Fruit fly (Drosophila melanogaster) whole organism, embryonic: ENCODE measurements around the gene Shaw.

Experiments used
- Ada2b ChIP-seq: fragments of 200-800 bp; sonication (Bioruptor generic); IDR thresholded peaks from 2 replicates; pipeline ENCODE4 v1.3.6; 2022; ENCODE audit warnings: missing biosample characterization, missing genetic modification characterization
- Adf1 ChIP-seq: fragments of 200-800 bp; sonication (Bioruptor generic); IDR thresholded peaks from 2 replicates; pipeline ENCODE4 v1.3.6; 2022; ENCODE audit warnings: missing biosample characterization, missing genetic modification characterization
- CG14667 ChIP-seq: fragments of 200-800 bp; sonication (Bioruptor generic); IDR thresholded peaks from 2 replicates; pipeline ENCODE4 v1.3.6; 2022; ENCODE audit warnings: missing biosample characterization, missing genetic modification characterization
- Fer2 ChIP-seq: fragments of 200-800 bp; sonication (Bioruptor generic); optimal IDR thresholded peaks from 2 replicates; lab custom pipeline; 2018; ENCODE audit warnings: missing biosample characterization, mild to moderate bottlenecking, missing genetic modification characterization, moderate library complexity
- Nf-YA ChIP-seq: fragments of 200-800 bp; sonication (Bioruptor generic); IDR thresholded peaks from 2 replicates; pipeline ENCODE4 v1.3.6; 2022; ENCODE audit warnings: missing biosample characterization, missing genetic modification characterization
- Tbp ChIP-seq: fragments of >200 bp; optimal IDR thresholded peaks from 2 replicates; lab custom pipeline; 2018; ENCODE audit warnings: missing biosample characterization, missing genetic modification characterization
- gem ChIP-seq: fragments of 200-800 bp; sonication (Bioruptor generic); optimal IDR thresholded peaks from 2 replicates; lab custom pipeline; 2019; ENCODE audit warnings: missing biosample characterization, mild to moderate bottlenecking, missing genetic modification characterization, moderate library complexity
- pan ChIP-seq, 4 experiments: fragments of >200 bp in 3 of 4; fragments of 200-800 bp in 1 of 4; sonication (Bioruptor generic) in 1 of 4; optimal IDR thresholded peaks in 3 of 4; IDR thresholded peaks in 1 of 4; 2 replicates each; pipeline versions ENCODE4 v1.3.6 to Lab custom; 2017 to 2022; ENCODE audit warnings: missing biosample characterization in 2 of 4, missing genetic modification characterization in 2 of 4, mixed read lengths in 1 of 4

DNA sequence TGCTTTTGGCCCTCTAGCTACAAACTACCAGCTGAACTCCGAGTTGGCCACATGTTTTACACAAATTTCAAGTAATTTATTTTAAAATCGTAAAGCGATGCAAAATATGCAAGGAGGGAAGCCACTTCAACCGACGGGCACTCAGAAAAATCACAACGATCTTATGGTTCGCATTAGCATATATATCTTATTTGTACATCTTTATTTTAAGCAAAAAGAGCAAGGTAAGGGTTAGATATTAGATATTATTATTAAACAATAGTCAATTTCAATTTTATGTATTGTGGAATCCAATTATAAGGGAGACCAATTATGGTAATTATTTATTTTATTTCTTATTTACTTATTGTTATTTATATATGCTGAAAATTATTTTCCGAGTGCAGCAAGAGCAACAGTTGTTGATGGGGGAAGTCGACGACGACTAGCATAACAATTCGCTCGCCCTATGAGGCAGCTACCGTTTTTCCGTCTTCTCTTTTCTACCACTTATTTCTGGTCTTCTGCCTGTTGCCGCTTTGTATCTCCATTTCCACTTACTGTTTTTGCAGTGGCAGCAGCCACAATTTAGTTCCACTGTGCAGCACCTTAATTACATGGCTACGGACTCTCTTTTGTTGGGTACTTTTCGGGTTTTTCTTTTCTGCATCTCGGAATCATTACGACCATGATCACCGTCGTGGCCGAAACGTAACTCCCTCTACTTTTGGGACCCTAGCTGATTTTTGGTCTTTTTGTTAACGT is 51.9 kb downstream of the Shaw start:
- TF ChIP-seq Ada2b (GFP tag; lab: Robert Waterston, UW) (no peak), CG14667 (GFP tag; lab: Robert Waterston, UW) (no peak), Fer2 (tag; lab: Kevin White, UChicago) (no peak), pan (optimal IDR thresholded peaks at IDR 0.05; lab: Kevin White, UChicago) (no peak), pan (GFP tag; optimal IDR thresholded peaks at IDR 0.05 in 1 of 2, IDR thresholded peaks at IDR 0.05 in 1 of 2) (peak in 1 of 2 experiments; percentile 6), Nf-YA (GFP tag; lab: Robert Waterston, UW) (no peak), Tbp (no peak), Adf1 (GFP tag; lab: Robert Waterston, UW) (no peak), gem (tag; lab: Kevin White, UChicago) (peak; percentile 83)
